Worm (Caenorhabditis elegans) whole organism, midembryonic: ENCODE results near the gene ZC412.5.

Experiments used
- T22C8.4 ChIP-seq: fragments of 200-800 bp; sonication (Bioruptor generic); IDR thresholded peaks from 2 replicates; pipeline ENCODE4 v1.3.6; 2022; ENCODE audit warnings: missing genetic modification characterization, missing compliant biosample characterization
- cog-1 ChIP-seq: sonication (generic microtip); optimal IDR thresholded peaks from 2 replicates; lab custom pipeline; 2016; ENCODE audit warnings: missing genetic modification characterization, missing compliant biosample characterization
- flt-1 ChIP-seq: fragments of 200-800 bp; sonication (Bioruptor generic); IDR thresholded peaks from 2 replicates; pipeline ENCODE4 v1.3.6; 2022; ENCODE audit warnings: missing genetic modification characterization, missing compliant biosample characterization
- klf-2 ChIP-seq: fragments of 200-800 bp; sonication (Bioruptor generic); conservative IDR thresholded peaks from 2 replicates; pipeline ENCODE4 v1.3.6; 2022; ENCODE audit warnings: missing genetic modification reagents, missing genetic modification characterization, missing compliant biosample characterization
- med-1 ChIP-seq: sonication (generic microtip); optimal IDR thresholded peaks from 2 replicates; lab custom pipeline; 2017; ENCODE audit warnings: missing genetic modification characterization, mild to moderate bottlenecking, missing compliant biosample characterization, antibody characterized with exemption, missing genetic modification reagents; ENCODE audit not compliant: insufficient read depth
- ref-1 ChIP-seq: fragments of 200-800 bp; sonication (Bioruptor generic); conservative IDR thresholded peaks from 2 replicates; pipeline ENCODE4 v1.3.6; 2022; ENCODE audit warnings: missing genetic modification reagents, missing genetic modification characterization, missing compliant biosample characterization
- tab-1 ChIP-seq: fragments of 200-800 bp; sonication (Bioruptor generic); IDR thresholded peaks from 2 replicates; pipeline ENCODE4 v1.3.6; 2022; ENCODE audit warnings: missing genetic modification characterization, missing compliant biosample characterization
- ztf-23 ChIP-seq: fragments of 200-800 bp; sonication (Bioruptor generic); IDR thresholded peaks from 2 replicates; pipeline ENCODE4 v1.3.6; 2022; ENCODE audit warnings: missing genetic modification reagents, missing genetic modification characterization, missing compliant biosample characterization
- ztf-29 ChIP-seq: fragments of 200-800 bp; sonication (Bioruptor generic); IDR thresholded peaks from 2 replicates; pipeline ENCODE4 v1.3.6; 2022; ENCODE audit warnings: missing genetic modification reagents, missing genetic modification characterization, missing compliant biosample characterization

The ZC412.5 gene

DNA sequence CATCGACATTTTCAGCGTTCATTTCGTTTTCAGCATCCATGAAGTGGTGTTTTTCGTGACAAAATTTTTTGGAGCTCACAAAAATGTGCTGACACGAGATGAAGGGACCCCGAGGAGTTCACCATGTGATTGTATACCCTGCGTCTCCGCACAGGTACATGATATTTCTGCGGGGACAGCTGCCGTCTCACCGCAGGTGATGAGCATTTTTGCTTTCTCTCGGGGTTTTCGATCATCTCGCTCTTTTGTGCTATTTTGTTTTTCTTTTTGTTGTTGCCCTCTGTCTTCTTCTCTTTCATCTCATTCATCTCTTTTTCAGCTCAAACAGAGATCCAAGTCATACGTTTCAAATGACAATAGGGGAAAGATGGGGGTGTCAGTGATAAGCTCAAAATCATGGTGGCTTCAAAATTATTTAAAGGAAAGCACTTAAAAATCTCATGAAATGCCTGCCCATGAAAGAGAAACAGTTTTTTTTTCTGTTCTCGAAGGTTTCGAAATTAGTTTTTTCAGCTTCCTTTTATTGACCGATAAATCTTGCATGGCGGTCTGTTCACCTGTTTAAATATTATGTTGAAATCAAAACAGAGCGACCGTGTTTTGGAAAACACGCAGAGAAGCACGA, 27.9 kb downstream of the ZC412.5 start, which contains the start of gene ret-1:
ret-1 (minus strand) TSS at position 123 of the 625 bp plus-strand sequence.
- TF ChIP-seq T22C8.4, result no peak
- TF ChIP-seq flt-1 (GFP tag; lab: Robert Waterston, UW), result no peak
- TF ChIP-seq tab-1 (GFP tag; lab: Robert Waterston, UW), result no peak
- TF ChIP-seq ztf-29, result no peak
- no peak for TF ChIP-seq ztf-23 (GFP tag; lab: Robert Waterston, UW)
- TF ChIP-seq ref-1 (GFP tag; lab: Robert Waterston, UW), result no peak
- no peak for TF ChIP-seq cog-1
- TF ChIP-seq klf-2 (GFP tag; lab: Robert Waterston, UW), result no peak
- TF ChIP-seq med-1 (GFP tag; lab: Kevin White, UChicago), result no peak

DNA sequence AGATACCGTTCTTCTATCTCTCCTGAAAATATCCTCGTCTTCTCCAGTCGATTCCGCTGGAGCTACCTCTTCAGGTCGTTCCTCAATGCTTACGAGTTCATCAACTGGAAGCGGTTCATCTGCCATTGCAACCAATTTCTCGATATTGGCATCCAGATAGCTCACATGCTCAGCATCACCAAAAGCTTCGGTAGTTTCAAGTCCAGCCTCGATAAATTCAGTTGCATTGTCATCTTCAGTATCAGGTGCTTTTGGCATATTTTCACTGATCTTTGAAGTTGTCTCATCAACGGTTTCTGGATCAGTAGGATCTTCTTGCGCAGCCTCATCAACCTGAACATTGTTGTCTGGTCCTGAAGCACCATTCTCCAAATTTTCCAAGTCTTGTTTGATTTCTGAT, 33.6 kb downstream of the ZC412.5 start:
- TF ChIP-seq cog-1, result no peak

ce11 chrV:14838130-14838529, 37.1 kb downstream of the ZC412.5 start:
- TF ChIP-seq med-1 (GFP tag; lab: Kevin White, UChicago), result no peak
- no peak for TF ChIP-seq ztf-23 (GFP tag; lab: Robert Waterston, UW)
- no peak for TF ChIP-seq ref-1 (GFP tag; lab: Robert Waterston, UW)
- TF ChIP-seq ztf-29, result no peak
- TF ChIP-seq flt-1 (GFP tag; lab: Robert Waterston, UW), result no peak
- no peak for TF ChIP-seq tab-1 (GFP tag; lab: Robert Waterston, UW)
- no peak for TF ChIP-seq cog-1
- no peak for TF ChIP-seq klf-2 (GFP tag; lab: Robert Waterston, UW)
- TF ChIP-seq T22C8.4, result no peak

DNA sequence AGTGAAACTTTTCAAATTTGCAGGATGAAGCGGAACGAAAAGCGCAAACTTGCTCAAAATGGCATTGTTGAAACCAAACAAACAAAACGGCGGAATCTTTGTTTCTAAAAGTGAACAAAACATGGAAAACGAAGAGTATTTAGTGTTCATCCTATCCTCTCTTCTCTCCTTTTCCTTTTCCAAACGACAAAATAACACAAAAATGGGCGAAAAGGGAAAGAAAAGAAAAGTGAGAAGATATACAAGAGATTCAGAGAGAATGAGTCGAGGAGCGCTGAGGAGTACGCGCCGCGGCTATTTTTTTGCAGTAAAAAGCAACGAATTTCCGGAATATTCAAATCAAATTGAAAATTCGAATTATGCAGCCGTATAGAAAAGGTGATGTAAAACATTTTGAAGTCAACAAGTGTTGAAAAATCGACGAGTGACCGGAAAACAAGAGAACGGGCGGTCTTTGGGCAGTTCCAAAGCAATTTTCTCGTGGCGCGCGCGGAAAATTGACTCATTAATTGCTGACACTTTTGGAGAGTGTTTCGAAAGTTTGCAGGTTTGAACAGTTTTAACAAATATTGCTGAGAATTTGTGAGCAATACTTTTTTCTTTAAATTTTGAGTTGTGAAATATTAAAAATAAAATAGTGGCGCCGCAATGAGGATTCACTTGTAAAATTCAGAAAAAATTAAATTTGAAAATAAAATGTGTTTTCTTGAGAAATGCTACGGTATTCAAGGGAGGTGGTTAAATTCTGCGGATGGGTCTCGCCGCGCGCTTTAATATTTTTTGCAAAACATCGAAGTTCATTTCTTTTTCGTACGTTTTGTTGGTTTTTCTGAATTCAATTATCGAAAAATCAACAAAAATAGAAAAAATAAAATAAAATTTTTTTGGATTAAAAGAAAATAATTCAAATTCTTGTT, 39.9 kb downstream of the ZC412.5 start:
- TF ChIP-seq med-1 (GFP tag; lab: Kevin White, UChicago) (no peak), cog-1 (no peak), ztf-29 (no peak), ztf-23 (GFP tag; lab: Robert Waterston, UW) (no peak), ref-1 (GFP tag; lab: Robert Waterston, UW) (no peak), flt-1 (GFP tag; lab: Robert Waterston, UW) (no peak), tab-1 (GFP tag; lab: Robert Waterston, UW) (no peak), klf-2 (GFP tag; lab: Robert Waterston, UW) (no peak), T22C8.4 (no peak)

- TF ChIP-seq klf-2 (GFP tag; lab: Robert Waterston, UW), result no peak
- peak; percentile 63; the same call in 1 of the 2 replicates for TF ChIP-seq ztf-23 (GFP tag; lab: Robert Waterston, UW)
- no peak for TF ChIP-seq med-1 (GFP tag; lab: Kevin White, UChicago)
- TF ChIP-seq flt-1 (GFP tag; lab: Robert Waterston, UW), result peak; percentile 51; the same call in 1 of the 2 replicates
Observed at ce11 chrV:14833219-14833618, 42.1 kb downstream of the ZC412.5 start.

DNA sequence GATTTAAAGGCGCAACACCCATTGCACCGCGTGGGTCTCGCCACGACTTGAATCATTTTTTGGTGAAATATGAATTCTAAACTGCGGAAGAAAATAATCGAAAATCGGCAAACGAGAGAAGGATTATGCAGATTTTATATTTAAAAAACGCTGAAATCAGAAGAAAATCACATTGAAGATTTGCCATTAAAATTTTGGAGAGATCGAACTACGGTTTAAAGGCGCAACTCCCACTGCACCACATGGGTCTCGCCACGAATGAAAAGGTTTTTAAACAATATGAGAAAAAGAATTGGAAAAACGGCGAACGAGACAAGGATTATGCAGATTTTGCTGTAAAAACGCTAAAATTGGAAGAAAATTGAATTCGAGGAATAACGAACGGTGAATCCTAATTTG, 42.5 kb downstream of the ZC412.5 start:
- TF ChIP-seq flt-1 (GFP tag; lab: Robert Waterston, UW) (no peak), ztf-29 (no peak), cog-1 (no peak), klf-2 (GFP tag; lab: Robert Waterston, UW) (no peak), ref-1 (GFP tag; lab: Robert Waterston, UW) (no peak), ztf-23 (GFP tag; lab: Robert Waterston, UW) (no peak), T22C8.4 (no peak), tab-1 (GFP tag; lab: Robert Waterston, UW) (no peak), med-1 (GFP tag; lab: Kevin White, UChicago) (no peak)

DNA sequence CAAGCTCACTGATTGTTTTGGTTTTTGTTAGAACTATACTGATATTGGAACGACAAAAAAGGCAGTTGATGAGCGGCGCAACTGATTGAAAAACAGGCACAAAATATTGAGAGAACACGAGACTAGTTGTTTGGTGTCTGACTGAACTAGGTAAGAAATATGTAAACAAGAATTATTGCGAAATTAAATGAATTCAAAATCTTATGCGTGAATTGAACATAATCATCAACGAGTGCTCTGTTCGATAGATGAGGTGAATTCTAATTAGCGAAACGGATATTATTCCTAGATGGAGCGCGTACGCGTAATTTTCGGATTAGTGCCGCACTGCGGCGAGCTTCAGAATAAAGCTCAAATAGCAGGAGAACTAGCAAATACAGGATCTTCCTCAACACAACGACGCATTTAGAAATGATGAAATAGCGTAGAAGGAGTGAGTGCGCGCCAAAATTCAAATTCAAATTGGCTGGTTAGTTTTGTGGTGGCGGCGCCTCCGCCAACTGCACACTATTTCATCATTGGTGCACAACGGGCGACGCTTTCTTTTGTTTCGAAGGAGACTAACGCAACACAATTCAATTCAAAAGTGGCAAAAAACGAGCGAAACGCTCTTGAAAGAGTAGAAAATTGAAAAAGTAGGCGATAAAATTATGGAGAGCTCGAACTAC, 43.0 kb downstream of the ZC412.5 start:
- 0 out of 2 replicates have a peak, but pooled peaks have one; percentile 48 for TF ChIP-seq ztf-23 (GFP tag; lab: Robert Waterston, UW)
- TF ChIP-seq T22C8.4, result no peak

DNA sequence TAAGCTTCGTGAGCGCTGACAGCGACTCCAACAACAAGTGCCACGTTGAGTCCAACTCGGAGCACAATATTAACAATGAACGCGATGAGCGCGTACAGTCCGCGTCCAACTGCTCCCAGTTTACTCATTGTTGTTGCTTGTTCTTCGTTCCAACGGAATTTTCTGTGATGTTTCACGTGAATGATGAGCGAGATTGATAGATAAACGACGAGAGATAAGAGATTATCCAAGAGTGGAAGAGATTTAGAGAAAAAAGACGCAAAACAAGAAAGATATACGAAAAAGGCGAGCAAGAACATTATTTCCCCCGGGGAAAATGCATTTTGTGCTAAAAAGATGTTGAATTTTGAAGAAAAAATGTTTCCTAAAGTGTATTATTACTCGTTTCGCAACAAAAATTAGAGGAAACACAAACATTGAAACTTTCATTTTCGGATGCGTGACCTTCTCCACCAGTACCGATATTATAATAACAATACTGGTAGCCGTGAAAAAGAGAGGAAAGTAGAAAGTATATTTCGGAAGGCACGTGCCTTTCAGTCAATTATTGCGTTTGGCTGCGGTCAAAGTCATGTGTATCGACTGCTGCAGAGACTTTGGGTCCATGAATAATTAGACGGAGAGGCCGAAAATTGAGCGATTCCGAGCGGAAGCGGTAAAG, 43.7 kb downstream of the ZC412.5 start:
- TF ChIP-seq ref-1 (GFP tag; lab: Robert Waterston, UW) (no peak), ztf-29 (no peak), ztf-23 (GFP tag; lab: Robert Waterston, UW) (no peak), cog-1 (no peak), tab-1 (GFP tag; lab: Robert Waterston, UW) (no peak), klf-2 (GFP tag; lab: Robert Waterston, UW) (no peak), med-1 (GFP tag; lab: Kevin White, UChicago) (no peak), flt-1 (GFP tag; lab: Robert Waterston, UW) (no peak)
